Worm (Caenorhabditis elegans) whole organism, L1 larva: ENCODE results near the gene col-43.

ENCODE experiments used
- C16A3.4 ChIP-seq: fragments of 150-350 bp; optimal IDR thresholded peaks from 2 replicates; lab custom pipeline; 2014; ENCODE audit warnings: missing biosample characterization, missing genetic modification characterization
- ama-1 ChIP-seq: fragments of 150-350 bp; optimal IDR thresholded peaks from 2 replicates; lab custom pipeline; 2014
- blmp-1 ChIP-seq: fragments of 150-350 bp; optimal IDR thresholded peaks from 2 replicates; lab custom pipeline; 2014; ENCODE audit warnings: missing biosample characterization, missing genetic modification characterization
- ceh-8 ChIP-seq: fragments of 200-800 bp; sonication (Bioruptor generic); optimal IDR thresholded peaks from 2 replicates; lab custom pipeline; 2018; ENCODE audit warnings: mild to moderate bottlenecking, missing genetic modification characterization, moderate library complexity, missing compliant biosample characterization
- ceh-90 ChIP-seq: sonication (generic microtip); optimal IDR thresholded peaks from 2 replicates; lab custom pipeline; 2016; ENCODE audit warnings: missing genetic modification characterization, missing compliant biosample characterization
- efl-3 ChIP-seq: fragments of 200-800 bp; sonication (Bioruptor generic); optimal IDR thresholded peaks from 2 replicates; lab custom pipeline; 2018; ENCODE audit warnings: mild to moderate bottlenecking, missing genetic modification characterization, missing compliant biosample characterization
- egl-27 ChIP-seq, 2 experiments: fragments of 150-350 bp in 1 of 2; sonication (generic microtip); optimal IDR thresholded peaks; 3 replicates each; lab custom pipeline; 2017 to 2018; ENCODE audit warnings: missing biosample characterization in 2 of 2, missing genetic modification characterization in 2 of 2, missing genetic modification reagents in 2 of 2
- ets-5 ChIP-seq: fragments of 200-800 bp; sonication (Bioruptor generic); IDR thresholded peaks from 2 replicates; pipeline ENCODE4 v1.3.6; 2022; ENCODE audit warnings: missing genetic modification characterization, missing compliant biosample characterization
- fkh-4 ChIP-seq: sonication (generic microtip); optimal IDR thresholded peaks from 2 replicates; lab custom pipeline; 2016; ENCODE audit warnings: missing compliant biosample characterization, missing genetic modification characterization, borderline replicate concordance
- fos-1 ChIP-seq: fragments of 150-350 bp; optimal IDR thresholded peaks from 2 replicates; lab custom pipeline; 2014; ENCODE audit warnings: missing biosample characterization, missing genetic modification characterization
- grh-1 ChIP-seq: fragments of 200-800 bp; sonication (Bioruptor generic); IDR thresholded peaks from 2 replicates; pipeline ENCODE4 v1.3.6; 2022; ENCODE audit warnings: missing genetic modification reagents, missing genetic modification characterization, missing compliant biosample characterization
- hpl-2 ChIP-seq: fragments of 150-350 bp; optimal IDR thresholded peaks from 2 replicates; lab custom pipeline; 2014; ENCODE audit warnings: missing biosample characterization, missing genetic modification reagents, missing genetic modification characterization
- irx-1 ChIP-seq: sonication (generic microtip); optimal IDR thresholded peaks from 2 replicates; lab custom pipeline; 2016; ENCODE audit warnings: missing genetic modification characterization, missing compliant biosample characterization
- isw-1 ChIP-seq: fragments of 200-800 bp; sonication (Bioruptor generic); IDR thresholded peaks from 2 replicates; pipeline ENCODE4 v1.3.6; 2022; ENCODE audit warnings: missing genetic modification characterization, missing compliant biosample characterization
- jun-1 ChIP-seq: fragments of 150-350 bp; optimal IDR thresholded peaks from 2 replicates; lab custom pipeline; 2014; ENCODE audit warnings: missing biosample characterization, missing genetic modification reagents, missing genetic modification characterization
- lin-13 ChIP-seq: fragments of 150-350 bp; optimal IDR thresholded peaks from 2 replicates; lab custom pipeline; 2014; ENCODE audit warnings: missing biosample characterization, missing genetic modification reagents, missing genetic modification characterization
- lin-35 ChIP-seq, 2 experiments: fragments of 150-350 bp; optimal IDR thresholded peaks; 2 replicates each; lab custom pipeline; 2014; ENCODE audit warnings: missing biosample characterization in 2 of 2, missing genetic modification characterization in 2 of 2, missing genetic modification reagents in 2 of 2
- nhr-11 ChIP-seq: fragments of 150-350 bp; optimal IDR thresholded peaks from 2 replicates; lab custom pipeline; 2014; ENCODE audit warnings: missing biosample characterization, missing genetic modification characterization
- nhr-19 ChIP-seq: fragments of 200-800 bp; sonication (Bioruptor generic); conservative IDR thresholded peaks from 2 replicates; pipeline ENCODE4 v1.3.6; 2022; ENCODE audit warnings: missing genetic modification characterization, missing compliant biosample characterization
- nhr-20 ChIP-seq: sonication (generic microtip); optimal IDR thresholded peaks from 2 replicates; lab custom pipeline; 2016; ENCODE audit warnings: mild to moderate bottlenecking, missing genetic modification characterization, missing compliant biosample characterization
- nhr-237 ChIP-seq: fragments of 150-350 bp; optimal IDR thresholded peaks from 2 replicates; lab custom pipeline; 2014; ENCODE audit warnings: missing biosample characterization, missing genetic modification characterization
- nhr-28 ChIP-seq: fragments of 150-350 bp; optimal IDR thresholded peaks from 2 replicates; lab custom pipeline; 2014; ENCODE audit warnings: missing biosample characterization, missing genetic modification characterization
- nhr-71 ChIP-seq: sonication (generic microtip); optimal IDR thresholded peaks from 2 replicates; lab custom pipeline; 2016; ENCODE audit warnings: mild to moderate bottlenecking, missing genetic modification characterization, moderate library complexity, missing compliant biosample characterization
- nhr-77 ChIP-seq: fragments of 150-350 bp; optimal IDR thresholded peaks from 2 replicates; lab custom pipeline; 2014; ENCODE audit warnings: missing biosample characterization, missing genetic modification characterization
- nhr-84 ChIP-seq: sonication (generic microtip); optimal IDR thresholded peaks from 2 replicates; lab custom pipeline; 2017; ENCODE audit warnings: missing biosample characterization, missing genetic modification characterization
- nhr-90 ChIP-seq: sonication (generic microtip); optimal IDR thresholded peaks from 2 replicates; lab custom pipeline; 2016; ENCODE audit warnings: mild to moderate bottlenecking, missing genetic modification characterization, missing compliant biosample characterization; ENCODE audit not compliant: poor library complexity
- pqm-1 ChIP-seq: sonication (generic microtip); optimal IDR thresholded peaks from 3 replicates; lab custom pipeline; 2017; ENCODE audit warnings: missing biosample characterization, missing genetic modification characterization
- rnt-1 ChIP-seq: sonication (generic microtip); optimal IDR thresholded peaks from 2 replicates; lab custom pipeline; 2016; ENCODE audit warnings: mild to moderate bottlenecking, missing genetic modification characterization, moderate library complexity, missing compliant biosample characterization
- snpc-4 ChIP-seq: fragments of 150-350 bp; optimal IDR thresholded peaks from 2 replicates; lab custom pipeline; 2014; ENCODE audit warnings: missing biosample characterization, missing genetic modification characterization
- sox-4 ChIP-seq: sonication (generic microtip); optimal IDR thresholded peaks from 2 replicates; lab custom pipeline; 2016; ENCODE audit warnings: missing genetic modification characterization, missing compliant biosample characterization
- sptf-1 ChIP-seq: fragments of 150-350 bp; optimal IDR thresholded peaks from 2 replicates; lab custom pipeline; 2014; ENCODE audit warnings: missing biosample characterization, missing genetic modification characterization
- swsn-7 ChIP-seq: sonication (generic microtip); optimal IDR thresholded peaks from 2 replicates; lab custom pipeline; 2016; ENCODE audit warnings: missing genetic modification characterization, missing compliant biosample characterization
- unc-30 ChIP-seq: sonication (generic microtip); optimal IDR thresholded peaks from 2 replicates; lab custom pipeline; 2017; ENCODE audit warnings: missing biosample characterization, missing genetic modification characterization
- unc-62 ChIP-seq: fragments of 150-350 bp; optimal IDR thresholded peaks from 2 replicates; lab custom pipeline; 2014; ENCODE audit warnings: missing biosample characterization, missing genetic modification reagents, missing genetic modification characterization
- unc-86 ChIP-seq: sonication (generic microtip); optimal IDR thresholded peaks from 2 replicates; lab custom pipeline; 2016; ENCODE audit warnings: missing genetic modification characterization, missing compliant biosample characterization
- xbp-1 ChIP-seq: sonication (generic microtip); optimal IDR thresholded peaks from 2 replicates; lab custom pipeline; 2016; ENCODE audit warnings: missing genetic modification characterization, missing compliant biosample characterization
- zag-1 ChIP-seq: fragments of 150-350 bp; optimal IDR thresholded peaks from 2 replicates; lab custom pipeline; 2014; ENCODE audit warnings: missing biosample characterization, missing genetic modification characterization
- zip-4 ChIP-seq: fragments of 200-800 bp; sonication (Bioruptor generic); optimal IDR thresholded peaks from 2 replicates; lab custom pipeline; 2018; ENCODE audit warnings: mild to moderate bottlenecking, missing genetic modification characterization, moderate library complexity, missing compliant biosample characterization

Gene col-43

ce11 chrV:8050811-8051210 is at the start of gene col-43:
col-43 (minus strand) TSS chrV:8050911.
- TF ChIP-seq blmp-1 (tag; lab: Kevin White, UChicago) (peak; percentile 21), grh-1 (GFP tag; lab: Robert Waterston, UW) (no peak)

- TF ChIP-seq unc-62 (GFP tag; lab: Kevin White, UChicago), result no peak
- TF ChIP-seq hpl-2 (GFP tag; lab: Kevin White, UChicago), result no peak
- TF ChIP-seq ets-5, result no peak
- TF ChIP-seq sptf-1, result no peak
- no peak for TF ChIP-seq zip-4 (GFP tag; lab: Kevin White, UChicago)
- no peak for TF ChIP-seq C16A3.4 (tag; lab: Kevin White, UChicago)
- no peak for TF ChIP-seq lin-13 (GFP tag; lab: Kevin White, UChicago)
- no peak for TF ChIP-seq rnt-1 (tag; lab: Kevin White, UChicago)
- TF ChIP-seq nhr-71 (tag; lab: Kevin White, UChicago), result no peak
Observed at ce11 chrV:8099306-8099705, 48.6 kb upstream of the col-43 start, which contains the start of gene sdz-23. sdz-23 (plus strand) TSS chrV:8099606.

DNA sequence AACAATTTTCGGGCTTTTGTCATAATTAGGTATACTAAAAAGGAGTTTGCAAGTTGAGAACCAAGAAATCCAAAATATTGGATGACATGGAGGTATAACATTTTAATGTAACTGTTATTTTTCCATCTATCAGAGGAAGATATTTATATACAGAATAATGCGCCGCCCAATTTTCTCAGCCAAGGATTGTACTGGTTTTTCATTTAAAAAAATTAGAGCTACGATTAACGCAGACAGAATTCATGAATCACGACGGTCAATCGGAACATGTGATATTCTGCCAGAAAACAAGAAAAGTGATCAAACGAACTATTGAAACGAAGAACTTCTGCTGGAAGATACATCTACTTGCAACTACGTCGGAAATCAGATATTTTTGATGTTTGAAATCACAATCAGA is 47.5 kb upstream of the col-43 start, which contains the start of gene str-145:
str-145 (minus strand) TSS at position 101 of the 400 bp plus-strand sequence.
- TF ChIP-seq pqm-1 (tag; lab: Kevin White, UChicago) (no peak), nhr-28 (no peak)

DNA sequence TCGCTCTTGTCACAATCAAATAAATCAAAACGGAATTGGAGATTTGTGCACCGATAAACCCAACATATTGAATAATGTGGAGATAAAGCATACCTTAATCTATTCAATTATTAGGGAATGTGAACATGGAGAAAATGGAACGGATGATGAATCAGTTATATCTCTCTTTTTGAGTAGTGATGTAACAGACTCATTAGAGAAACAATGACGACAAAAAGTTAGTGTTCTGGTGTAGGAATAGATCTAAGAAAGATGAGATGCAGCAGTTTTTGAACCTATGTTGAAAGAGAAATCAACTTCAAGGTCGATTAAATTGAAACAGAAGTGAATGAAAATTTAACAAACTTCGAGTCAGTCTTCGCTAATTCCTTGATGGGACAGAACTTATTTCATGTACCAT is 44.7 kb upstream of the col-43 start, which contains the start of gene str-146:
str-146 (minus strand) TSS at position 101 of the 400 bp plus-strand sequence.
- no peak for TF ChIP-seq nhr-90 (tag; lab: Kevin White, UChicago)
- no peak for TF ChIP-seq unc-86 (tag; lab: Kevin White, UChicago)
- no peak for TF ChIP-seq nhr-237 (tag; lab: Kevin White, UChicago)
- TF ChIP-seq fos-1 (tag; lab: Kevin White, UChicago), result no peak
- no peak for TF ChIP-seq unc-62 (GFP tag; lab: Kevin White, UChicago)
- TF ChIP-seq nhr-77, result no peak
- no peak for TF ChIP-seq sptf-1
- no peak for TF ChIP-seq egl-27 (tag; optimal IDR thresholded peaks at IDR 0.05; lab: Kevin White, UChicago)
- TF ChIP-seq snpc-4 (tag; lab: Kevin White, UChicago), result no peak
- TF ChIP-seq irx-1 (tag; lab: Kevin White, UChicago), result no peak
- TF ChIP-seq efl-3 (GFP tag; lab: Kevin White, UChicago), result no peak
- TF ChIP-seq ama-1 (lab: Kevin White, UChicago), result no peak
- no peak for TF ChIP-seq ceh-8
- TF ChIP-seq nhr-19 (GFP tag; lab: Robert Waterston, UW), result no peak
- TF ChIP-seq, all 84 proteins: peak for 0

DNA sequence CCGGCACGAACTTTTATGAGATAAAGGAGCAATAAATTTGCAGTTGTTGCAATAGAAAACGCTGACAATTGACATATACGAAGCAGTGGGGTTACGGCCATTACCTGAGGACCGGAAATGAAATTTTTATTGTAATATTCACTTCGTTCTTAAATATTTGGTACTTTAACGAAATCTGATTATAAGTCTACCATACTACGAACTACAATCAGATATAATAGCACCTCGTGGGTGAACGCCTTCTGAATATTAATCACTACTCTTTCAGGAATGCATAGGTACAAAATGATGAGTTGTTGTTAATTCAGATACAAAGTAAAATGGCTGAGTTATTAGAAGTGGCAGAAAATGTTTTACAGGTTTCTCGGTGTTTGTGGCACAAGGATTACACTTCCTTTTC is 41.7 kb upstream of the col-43 start, which contains the start of gene str-129:
str-129 (minus strand) TSS at position 101 of the 400 bp plus-strand sequence.
- TF ChIP-seq nhr-11 (tag; lab: Kevin White, UChicago) (no peak), nhr-84 (no peak), isw-1 (GFP tag; lab: Robert Waterston, UW) (no peak), zip-4 (GFP tag; lab: Kevin White, UChicago) (no peak), nhr-90 (tag; lab: Kevin White, UChicago) (no peak), sox-4 (no peak), ceh-90 (tag; lab: Kevin White, UChicago) (no peak), zag-1 (no peak), lin-35 (GFP tag; optimal IDR thresholded peaks at IDR 0.05; lab: Kevin White, UChicago) (no peak), fkh-4 (tag; lab: Kevin White, UChicago) (no peak), unc-30 (no peak), jun-1 (no peak), xbp-1 (no peak), nhr-20 (tag; lab: Kevin White, UChicago) (no peak), swsn-7 (tag; lab: Kevin White, UChicago) (no peak), sptf-1 (no peak)
